Fruit fly (Drosophila melanogaster) whole organism, embryonic: ENCODE measurements around the gene temp.
A peak's percentile ranks its signal among the peaks of the same experiment; 100 is the strongest.

Experiments
- Bgb ChIP-seq: fragments of 200-800 bp; sonication (Bioruptor generic); IDR thresholded peaks from 2 replicates; pipeline ENCODE4 v1.3.6; 2022; ENCODE audit warnings: missing biosample characterization, missing genetic modification characterization; ENCODE audit not compliant: partially characterized antibody
- Blimp-1 ChIP-seq: fragments of 200-800 bp; sonication (Bioruptor generic); optimal IDR thresholded peaks from 3 replicates; lab custom pipeline; 2018; ENCODE audit warnings: missing biosample characterization, missing genetic modification characterization, mild to moderate bottlenecking, moderate library complexity, missing genetic modification reagents
- C15 ChIP-seq: fragments of 200-800 bp; sonication (Bioruptor generic); IDR thresholded peaks from 3 replicates; pipeline ENCODE4 v1.3.6; 2022; ENCODE audit warnings: missing biosample characterization, missing genetic modification characterization
- CG10543 ChIP-seq: fragments of 200-800 bp; sonication (Bioruptor generic); optimal IDR thresholded peaks from 3 replicates; lab custom pipeline; 2017; ENCODE audit warnings: missing biosample characterization, mild to moderate bottlenecking, missing genetic modification characterization, moderate library complexity
- CG11398 ChIP-seq: fragments of 200-800 bp; sonication (Bioruptor generic); optimal IDR thresholded peaks from 2 replicates; lab custom pipeline; 2016; ENCODE audit warnings: missing biosample characterization, missing genetic modification characterization
- CG12071 ChIP-seq: fragments of 200-800 bp; sonication (Bioruptor generic); optimal IDR thresholded peaks from 3 replicates; lab custom pipeline; 2018; ENCODE audit warnings: missing biosample characterization, mild to moderate bottlenecking, missing genetic modification characterization
- CG12236 ChIP-seq: fragments of 200-800 bp; sonication (Bioruptor generic); optimal IDR thresholded peaks from 2 replicates; lab custom pipeline; 2016; ENCODE audit warnings: missing biosample characterization, missing genetic modification characterization
- CG12659 ChIP-seq: fragments of 200-800 bp; sonication (Bioruptor generic); optimal IDR thresholded peaks from 3 replicates; lab custom pipeline; 2017; ENCODE audit warnings: mild to moderate bottlenecking, missing biosample characterization, missing genetic modification reagents, missing genetic modification characterization
- CG14667 ChIP-seq: fragments of 200-800 bp; sonication (Bioruptor generic); IDR thresholded peaks from 2 replicates; pipeline ENCODE4 v1.3.6; 2022; ENCODE audit warnings: missing biosample characterization, missing genetic modification characterization
- CG14710 ChIP-seq: fragments of 200-800 bp; sonication (Bioruptor generic); optimal IDR thresholded peaks from 3 replicates; lab custom pipeline; 2019; ENCODE audit warnings: missing biosample characterization, mild to moderate bottlenecking, missing genetic modification characterization, moderate library complexity
- CG1529 ChIP-seq: fragments of 200-800 bp; sonication (Bioruptor generic); optimal IDR thresholded peaks from 3 replicates; lab custom pipeline; 2018; ENCODE audit warnings: missing biosample characterization, missing genetic modification characterization
- CG15601 ChIP-seq: fragments of 200-800 bp; sonication (Bioruptor generic); optimal IDR thresholded peaks from 3 replicates; lab custom pipeline; 2019; ENCODE audit warnings: missing biosample characterization, mild to moderate bottlenecking, missing genetic modification characterization, moderate library complexity
- CG17328 ChIP-seq: fragments of 200-800 bp; sonication (Bioruptor generic); IDR thresholded peaks from 2 replicates; pipeline ENCODE4 v1.3.6; 2022; ENCODE audit warnings: missing biosample characterization, missing genetic modification characterization
- CG17361 ChIP-seq: fragments of 200-800 bp; sonication (Bioruptor generic); IDR thresholded peaks from 3 replicates; pipeline ENCODE4 v1.3.6; 2022; ENCODE audit warnings: missing biosample characterization, missing genetic modification characterization
- CG18262 ChIP-seq: fragments of 200-800 bp; optimal IDR thresholded peaks from 3 replicates; lab custom pipeline; 2019; ENCODE audit warnings: missing biosample characterization, mild to moderate bottlenecking, missing genetic modification characterization, moderate library complexity
- CG18619 ChIP-seq: fragments of 200-800 bp; sonication (Bioruptor generic); optimal IDR thresholded peaks from 3 replicates; lab custom pipeline; 2017; ENCODE audit warnings: missing biosample characterization, mild to moderate bottlenecking, missing genetic modification characterization
- CG18764 ChIP-seq: fragments of 200-800 bp; sonication (Bioruptor generic); optimal IDR thresholded peaks from 3 replicates; lab custom pipeline; 2016; ENCODE audit warnings: missing biosample characterization, missing genetic modification characterization
- CG30403 ChIP-seq: fragments of 200-800 bp; sonication (Bioruptor generic); optimal IDR thresholded peaks from 3 replicates; lab custom pipeline; 2016; ENCODE audit warnings: missing biosample characterization, missing genetic modification characterization
- CG31224 ChIP-seq: fragments of 200-800 bp; sonication (Bioruptor generic); IDR thresholded peaks from 2 replicates; pipeline ENCODE4 v1.3.6; 2022; ENCODE audit warnings: missing biosample characterization, missing genetic modification characterization
- CG32767 ChIP-seq: fragments of 200-800 bp; sonication (Bioruptor generic); IDR thresholded peaks from 2 replicates; pipeline ENCODE4 v1.3.6; 2022; ENCODE audit warnings: missing biosample characterization, missing genetic modification characterization
- CG4328 ChIP-seq: fragments of 200-800 bp; sonication (Bioruptor generic); optimal IDR thresholded peaks from 3 replicates; lab custom pipeline; 2017; ENCODE audit warnings: missing biosample characterization, missing genetic modification reagents, missing genetic modification characterization
- CG43689 ChIP-seq: fragments of 200-800 bp; sonication (Bioruptor generic); IDR thresholded peaks from 2 replicates; pipeline ENCODE4 v1.3.6; 2022; ENCODE audit warnings: missing biosample characterization, missing genetic modification characterization
- CG6654 ChIP-seq: fragments of 200-800 bp; sonication (Bioruptor generic); optimal IDR thresholded peaks from 2 replicates; lab custom pipeline; 2017; ENCODE audit warnings: missing biosample characterization, mild to moderate bottlenecking, missing genetic modification characterization
- CG6765 ChIP-seq: fragments of 200-800 bp; sonication (Bioruptor generic); optimal IDR thresholded peaks from 3 replicates; lab custom pipeline; 2017; ENCODE audit warnings: missing biosample characterization, mild to moderate bottlenecking, missing genetic modification characterization
- CG7271 ChIP-seq: fragments of 200-800 bp; sonication (Bioruptor generic); optimal IDR thresholded peaks from 2 replicates; lab custom pipeline; 2018; ENCODE audit warnings: missing biosample characterization, mild to moderate bottlenecking, missing genetic modification characterization, moderate library complexity
- CG8359 ChIP-seq: fragments of 200-800 bp; sonication (Bioruptor generic); optimal IDR thresholded peaks from 2 replicates; lab custom pipeline; 2017; ENCODE audit warnings: missing biosample characterization, mild to moderate bottlenecking, missing genetic modification characterization, borderline replicate concordance
- D19B ChIP-seq: fragments of 200-800 bp; sonication (Bioruptor generic); optimal IDR thresholded peaks from 2 replicates; lab custom pipeline; 2017; ENCODE audit warnings: missing biosample characterization, mild to moderate bottlenecking, missing genetic modification characterization
- Doc2 ChIP-seq: fragments of 200-800 bp; sonication (Bioruptor generic); IDR thresholded peaks from 2 replicates; pipeline ENCODE4 v1.3.6; 2022; ENCODE audit warnings: missing biosample characterization, missing genetic modification characterization
- HLH4C ChIP-seq: fragments of 200-800 bp; sonication (Bioruptor generic); IDR thresholded peaks from 3 replicates; pipeline ENCODE4 v1.3.6; 2022; ENCODE audit warnings: missing biosample characterization, missing genetic modification characterization; ENCODE audit not compliant: partially characterized antibody
- MBD-R2 ChIP-seq: fragments of 200-800 bp; sonication (Bioruptor generic); IDR thresholded peaks from 2 replicates; pipeline ENCODE4 v1.3.6; 2022; ENCODE audit warnings: missing biosample characterization, missing genetic modification characterization
- NFAT ChIP-seq: fragments of 200-800 bp; sonication (Bioruptor generic); IDR thresholded peaks from 2 replicates; pipeline ENCODE4 v1.3.6; 2022; ENCODE audit warnings: missing biosample characterization, missing genetic modification characterization
- abd-A ChIP-seq: fragments of 200-800 bp; sonication (Bioruptor generic); optimal IDR thresholded peaks from 3 replicates; lab custom pipeline; 2019; ENCODE audit warnings: missing biosample characterization, mild to moderate bottlenecking, missing genetic modification characterization, moderate library complexity
- aop ChIP-seq: fragments of 200-800 bp; sonication (Bioruptor generic); IDR thresholded peaks from 2 replicates; pipeline ENCODE4 v1.3.6; 2022; ENCODE audit warnings: missing biosample characterization, missing genetic modification characterization
- cato ChIP-seq: fragments of 200-800 bp; sonication (Bioruptor generic); optimal IDR thresholded peaks from 2 replicates; lab custom pipeline; 2016; ENCODE audit warnings: missing biosample characterization, missing genetic modification characterization, borderline replicate concordance
- cwo ChIP-seq: fragments of 200-800 bp; sonication (Bioruptor generic); optimal IDR thresholded peaks from 3 replicates; lab custom pipeline; 2017; ENCODE audit warnings: missing biosample characterization, missing genetic modification characterization, mild to moderate bottlenecking, moderate library complexity, missing genetic modification reagents
- exex ChIP-seq: fragments of 200-800 bp; sonication (Bioruptor generic); optimal IDR thresholded peaks from 4 replicates; lab custom pipeline; 2018; ENCODE audit warnings: missing biosample characterization, mild to moderate bottlenecking, missing genetic modification characterization, moderate library complexity
- eyg ChIP-seq: fragments of 200-800 bp; sonication (Bioruptor generic); optimal IDR thresholded peaks from 3 replicates; lab custom pipeline; 2016; ENCODE audit warnings: missing biosample characterization, missing genetic modification characterization
- fu2 ChIP-seq: fragments of 200-800 bp; sonication (Bioruptor generic); optimal IDR thresholded peaks from 2 replicates; lab custom pipeline; 2016; ENCODE audit warnings: missing biosample characterization, missing genetic modification characterization
- gfzf ChIP-seq: fragments of 200-800 bp; sonication (Bioruptor generic); optimal IDR thresholded peaks from 2 replicates; lab custom pipeline; 2016; ENCODE audit warnings: missing biosample characterization, mild to moderate bottlenecking, missing genetic modification characterization, moderate library complexity
- hb ChIP-seq: fragments of 200-800 bp; sonication (Bioruptor generic); IDR thresholded peaks from 3 replicates; pipeline ENCODE4 v1.3.6; 2022; ENCODE audit warnings: missing biosample characterization, missing genetic modification characterization; ENCODE audit not compliant: partially characterized antibody
- hbn ChIP-seq: fragments of 200-800 bp; sonication (Bioruptor generic); IDR thresholded peaks from 2 replicates; pipeline ENCODE4 v1.3.6; 2022; ENCODE audit warnings: missing biosample characterization, missing genetic modification characterization; ENCODE audit not compliant: partially characterized antibody
- lola ChIP-seq, 3 experiments: fragments of >200 bp in 2 of 3; fragments of 200-800 bp in 1 of 3; sonication (Bioruptor generic) in 1 of 3; optimal IDR thresholded peaks; 2 replicates each; lab custom pipeline; 2017 to 2019; ENCODE audit warnings: missing biosample characterization in 3 of 3, missing genetic modification characterization in 3 of 3, mild to moderate bottlenecking in 1 of 3, moderate library complexity in 1 of 3
- nerfin-1 ChIP-seq: fragments of 200-800 bp; sonication (Bioruptor generic); optimal IDR thresholded peaks from 3 replicates; lab custom pipeline; 2019; ENCODE audit warnings: missing biosample characterization, mild to moderate bottlenecking, missing genetic modification characterization, moderate library complexity
- oc ChIP-seq: fragments of 200-800 bp; sonication (Bioruptor generic); optimal IDR thresholded peaks from 2 replicates; lab custom pipeline; 2018; ENCODE audit warnings: missing biosample characterization, mild to moderate bottlenecking, missing genetic modification characterization, moderate library complexity
- phol ChIP-seq: fragments of 200-800 bp; sonication (Bioruptor generic); optimal IDR thresholded peaks from 3 replicates; lab custom pipeline; 2018; ENCODE audit warnings: missing biosample characterization, mild to moderate bottlenecking, missing genetic modification characterization, moderate library complexity
- ro ChIP-seq: fragments of 200-800 bp; sonication (Bioruptor generic); IDR thresholded peaks from 2 replicates; pipeline ENCODE4 v1.3.6; 2022; ENCODE audit warnings: missing biosample characterization, missing genetic modification characterization
- sd ChIP-seq: fragments of 200-800 bp; sonication (Bioruptor generic); optimal IDR thresholded peaks from 3 replicates; lab custom pipeline; 2018; ENCODE audit warnings: missing biosample characterization, mild to moderate bottlenecking, missing genetic modification characterization, moderate library complexity
- sens ChIP-seq: fragments of 200-800 bp; sonication (Bioruptor generic); peaks from one replicate; lab custom pipeline; 2016; ENCODE audit warnings: missing biosample characterization, missing genetic modification characterization
- trh ChIP-seq: fragments of 200-800 bp; sonication (Bioruptor generic); optimal IDR thresholded peaks from 2 replicates; lab custom pipeline; 2016; ENCODE audit warnings: missing biosample characterization, missing genetic modification characterization
- tx ChIP-seq: fragments of 200-800 bp; sonication (Bioruptor generic); optimal IDR thresholded peaks from 2 replicates; lab custom pipeline; 2016; ENCODE audit warnings: missing biosample characterization, missing genetic modification characterization
- vvl ChIP-seq: fragments of 200-800 bp; sonication (Bioruptor generic); IDR thresholded peaks from 2 replicates; pipeline ENCODE4 v1.3.6; 2022; ENCODE audit warnings: missing biosample characterization, missing genetic modification characterization

The temp gene

dm6 chrX:2225138-2225537 is 37.2 kb downstream of the temp start, which contains the start of gene pcx (continued):
- TF ChIP-seq nerfin-1 (tag; lab: Kevin White, UChicago), result no peak
- no peak for TF ChIP-seq sens (GFP tag; lab: Kevin White, UChicago)
- TF ChIP-seq CG10543 (GFP tag; lab: Kevin White, UChicago), result no peak
- peak; percentile 86 for TF ChIP-seq CG18764 (GFP tag; lab: Kevin White, UChicago)
- TF ChIP-seq Bgb (GFP tag; lab: Robert Waterston, UW), result peak; percentile 56
- no peak for TF ChIP-seq trh (GFP tag; lab: Kevin White, UChicago)
- TF ChIP-seq eyg (GFP tag; lab: Kevin White, UChicago), result no peak
- TF ChIP-seq CG11398 (GFP tag; lab: Kevin White, UChicago), result no peak
- no peak for TF ChIP-seq CG6654 (GFP tag; lab: Kevin White, UChicago)
- TF ChIP-seq CG14710 (tag; lab: Kevin White, UChicago), result peak; percentile 37
- no peak for TF ChIP-seq CG12659
- TF ChIP-seq CG6765 (GFP tag; lab: Kevin White, UChicago), result no peak
- TF ChIP-seq CG30403 (GFP tag; lab: Kevin White, UChicago), result no peak
- peak; percentile 50 for TF ChIP-seq gfzf (GFP tag; lab: Kevin White, UChicago)
- TF ChIP-seq CG8359 (GFP tag; lab: Kevin White, UChicago), result no peak
- TF ChIP-seq CG17328 (GFP tag; lab: Robert Waterston, UW), result no peak
- TF ChIP-seq CG43689 (GFP tag; lab: Robert Waterston, UW), result no peak
- TF ChIP-seq ro, result no peak
- no peak for TF ChIP-seq sd (tag; lab: Kevin White, UChicago)
- TF ChIP-seq CG12071 (GFP tag; lab: Kevin White, UChicago), result no peak
- no peak for TF ChIP-seq CG14667 (GFP tag; lab: Robert Waterston, UW)
- no peak for TF ChIP-seq CG15601 (tag; lab: Kevin White, UChicago)
- TF ChIP-seq MBD-R2 (GFP tag; lab: Robert Waterston, UW), result peak; percentile 49
- TF ChIP-seq aop (GFP tag; lab: Robert Waterston, UW), result no peak
- peak; percentile 1 for TF ChIP-seq phol
- no peak for TF ChIP-seq CG32767 (GFP tag; lab: Robert Waterston, UW)
- no peak for TF ChIP-seq cato (GFP tag; lab: Kevin White, UChicago)
- TF ChIP-seq vvl (GFP tag; lab: Robert Waterston, UW), result 0 out of 2 replicates have a peak, but pooled peaks have one; percentile 7
- TF ChIP-seq cwo (GFP tag; lab: Kevin White, UChicago), result no peak
- no peak for TF ChIP-seq lola (GFP tag; optimal IDR thresholded peaks at IDR 0.05; lab: Kevin White, UChicago)
- no peak for TF ChIP-seq abd-A (tag; lab: Kevin White, UChicago)
- TF ChIP-seq D19B (GFP tag; lab: Kevin White, UChicago), result no peak
- TF ChIP-seq oc (tag; lab: Kevin White, UChicago), result no peak
- TF ChIP-seq Doc2 (GFP tag; lab: Robert Waterston, UW), result no peak
- TF ChIP-seq CG7271 (tag; lab: Kevin White, UChicago), result no peak
- TF ChIP-seq CG1529 (GFP tag; lab: Kevin White, UChicago), result no peak
- no peak for TF ChIP-seq CG18619 (GFP tag; lab: Kevin White, UChicago)
- TF ChIP-seq NFAT (GFP tag; lab: Robert Waterston, UW), result no peak
- TF ChIP-seq exex (tag; lab: Kevin White, UChicago), result no peak
- TF ChIP-seq HLH4C (GFP tag; lab: Robert Waterston, UW), result peak; percentile 50
- TF ChIP-seq CG18262, result no peak
- peak; percentile 27; the same call in 1 of the 2 replicates for TF ChIP-seq hbn (GFP tag; lab: Robert Waterston, UW)
- TF ChIP-seq CG31224 (GFP tag; lab: Robert Waterston, UW), result no peak
- TF ChIP-seq CG17361 (GFP tag; lab: Robert Waterston, UW), result no peak
- no peak for TF ChIP-seq Blimp-1 (GFP tag; lab: Kevin White, UChicago)
- no peak for TF ChIP-seq C15
- peak; percentile 44; the same call in 1 of the 3 replicates for TF ChIP-seq hb (GFP tag; lab: Robert Waterston, UW)
- TF ChIP-seq fu2 (GFP tag; lab: Kevin White, UChicago), result no peak
- TF ChIP-seq tx (GFP tag; lab: Kevin White, UChicago), result no peak
- no peak for TF ChIP-seq CG12236
- TF ChIP-seq CG4328 (GFP tag; lab: Kevin White, UChicago), result no peak
